Worm (Caenorhabditis elegans) whole organism, mixed stage, embryonic: Measurements from ENCODE around the gene F26D2.14.

Experiments
- M03D4.4 ChIP-seq: sonication (generic microtip); optimal IDR thresholded peaks from 2 replicates; lab custom pipeline; 2017; ENCODE audit warnings: mild to moderate bottlenecking, missing genetic modification characterization, missing compliant biosample characterization
- bed-3 ChIP-seq: fragments of 200-800 bp; sonication (Bioruptor generic); optimal IDR thresholded peaks from 3 replicates; lab custom pipeline; 2018; ENCODE audit warnings: mild to moderate bottlenecking, missing genetic modification characterization, moderate library complexity, missing compliant biosample characterization
- ces-1 ChIP-seq: fragments of 150-350 bp; optimal IDR thresholded peaks from 2 replicates; lab custom pipeline; 2014; ENCODE audit warnings: missing biosample characterization, missing genetic modification reagents, missing genetic modification characterization
- elt-3 ChIP-seq: fragments of 150-350 bp; optimal IDR thresholded peaks from 2 replicates; lab custom pipeline; 2014; ENCODE audit warnings: missing biosample characterization, missing genetic modification characterization
- lin-13 ChIP-seq: fragments of 150-350 bp; optimal IDR thresholded peaks from 2 replicates; lab custom pipeline; 2014; ENCODE audit warnings: missing biosample characterization, missing genetic modification characterization
- mep-1 ChIP-seq: fragments of 150-350 bp; optimal IDR thresholded peaks from 2 replicates; lab custom pipeline; 2017; ENCODE audit warnings: missing biosample characterization, missing genetic modification reagents, missing genetic modification characterization, inconsistent platforms
- nhr-12 ChIP-seq: fragments of 150-350 bp; optimal IDR thresholded peaks from 2 replicates; lab custom pipeline; 2014; ENCODE audit warnings: missing biosample characterization, missing genetic modification characterization
- nhr-237 ChIP-seq: fragments of 150-350 bp; optimal IDR thresholded peaks from 2 replicates; lab custom pipeline; 2014; ENCODE audit warnings: missing biosample characterization, missing genetic modification characterization
- nhr-76 ChIP-seq: sonication (generic microtip); optimal IDR thresholded peaks from 2 replicates; lab custom pipeline; 2017; ENCODE audit warnings: missing biosample characterization, missing genetic modification characterization
- pha-4 ChIP-seq: fragments of 150-350 bp; optimal IDR thresholded peaks from 2 replicates; lab custom pipeline; 2018; ENCODE audit warnings: missing biosample characterization, missing genetic modification reagents, missing genetic modification characterization
- snpc-4 ChIP-seq: fragments of 150-350 bp; optimal IDR thresholded peaks from 2 replicates; lab custom pipeline; 2014; ENCODE audit warnings: missing biosample characterization, missing genetic modification characterization
- tbx-8 ChIP-seq: fragments of 200-800 bp; sonication (Bioruptor generic); optimal IDR thresholded peaks from 2 replicates; lab custom pipeline; 2018; ENCODE audit warnings: mild to moderate bottlenecking, missing genetic modification characterization, moderate library complexity, missing compliant biosample characterization
- unc-62 ChIP-seq: fragments of 150-350 bp; optimal IDR thresholded peaks from 2 replicates; lab custom pipeline; 2014; ENCODE audit warnings: missing biosample characterization, missing genetic modification reagents, missing genetic modification characterization
- ztf-11 ChIP-seq: fragments of 150-350 bp; optimal IDR thresholded peaks from 2 replicates; lab custom pipeline; 2014; ENCODE audit warnings: missing biosample characterization, missing genetic modification characterization

DNA sequence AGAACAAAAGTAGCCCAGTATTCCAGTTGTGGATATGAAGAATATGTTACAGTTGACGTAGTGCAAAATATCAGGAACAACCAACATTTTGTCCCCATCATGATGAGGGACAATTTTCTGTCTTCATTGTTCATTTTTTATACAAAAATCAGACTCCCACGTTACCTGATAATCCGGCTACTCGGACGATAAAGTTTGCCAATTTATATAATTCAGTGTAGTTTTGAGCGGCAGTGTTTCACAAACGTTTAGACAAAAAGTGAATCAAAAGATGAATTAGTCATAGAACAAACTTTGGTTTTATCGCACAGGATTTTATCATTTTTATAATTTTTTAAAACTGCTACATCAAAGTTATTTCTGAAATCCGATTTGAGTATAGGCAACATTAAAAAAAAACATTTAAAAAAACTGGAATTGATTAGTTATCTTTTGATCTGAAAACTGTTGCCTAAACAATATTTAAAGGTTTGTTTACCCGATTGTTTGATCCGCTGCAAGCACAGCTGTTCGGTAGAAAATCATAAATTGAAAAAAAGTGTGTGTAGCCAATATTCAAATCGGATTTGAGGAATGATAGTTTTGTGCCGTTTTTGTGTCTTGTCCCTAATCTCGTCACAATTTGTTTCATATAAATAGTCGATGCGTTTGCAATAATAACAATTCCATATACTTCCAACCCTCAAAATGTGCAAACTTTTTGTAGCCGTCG, 45.4 kb downstream of the F26D2.14 start, which contains the start of the genes F57E7.4 and spig-6:
- no peak for TF ChIP-seq ztf-11 (tag; lab: Kevin White, UChicago)
- no peak for TF ChIP-seq snpc-4 (tag; lab: Kevin White, UChicago)
- TF ChIP-seq nhr-237 (tag; lab: Kevin White, UChicago), result no peak
- TF ChIP-seq pha-4, result no peak
- no peak for TF ChIP-seq lin-13
- TF ChIP-seq nhr-76 (tag; lab: Kevin White, UChicago), result no peak
- no peak for TF ChIP-seq nhr-12 (tag; lab: Kevin White, UChicago)
- no peak for TF ChIP-seq bed-3 (GFP tag; lab: Kevin White, UChicago)
- TF ChIP-seq unc-62 (GFP tag; lab: Kevin White, UChicago), result no peak
- no peak for TF ChIP-seq M03D4.4 (tag; lab: Kevin White, UChicago)
- TF ChIP-seq elt-3, result no peak
- TF ChIP-seq ces-1 (GFP tag; lab: Kevin White, UChicago), result no peak
- TF ChIP-seq tbx-8, result no peak
- TF ChIP-seq mep-1 (tag; lab: Kevin White, UChicago), result no peak
